Fruit fly (Drosophila melanogaster): ENCODE results near the gene yellow-e2.

DNA sequence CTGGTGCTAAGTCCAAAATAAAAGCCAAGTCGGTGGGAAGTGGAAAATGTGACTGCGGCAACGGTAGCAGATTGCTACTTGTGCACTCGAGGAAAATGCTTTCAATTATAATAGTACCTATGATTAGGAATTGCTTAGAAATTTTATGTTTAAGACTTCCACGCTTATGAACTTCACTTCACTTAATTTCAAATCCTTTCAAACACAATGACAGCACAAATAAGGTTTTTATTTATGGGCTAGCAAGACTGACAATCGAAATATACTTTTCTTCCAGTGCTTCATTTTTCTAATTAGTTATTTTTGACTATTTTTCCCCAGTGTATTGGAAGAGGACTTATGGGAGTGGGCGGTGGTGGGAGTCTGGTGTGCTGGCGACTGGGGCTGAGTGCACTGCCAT, 41.6 kb upstream of the yellow-e2 start:
- no peak for TF ChIP-seq CG7101 (tag; optimal IDR thresholded peaks at IDR 0.05)
- TF ChIP-seq bab1 (GFP tag; optimal IDR thresholded peaks at IDR 0.05) = no peak
- no peak for TF ChIP-seq Crg-1 (GFP tag; optimal IDR thresholded peaks at IDR 0.05)
- TF ChIP-seq tj (GFP tag; optimal IDR thresholded peaks at IDR 0.05) = no peak
- no peak for TF ChIP-seq CG5204 (GFP tag; optimal IDR thresholded peaks at IDR 0.05)
- TF ChIP-seq CG11617 (GFP tag; optimal IDR thresholded peaks at IDR 0.05) = no peak
- no peak for TF ChIP-seq Hr96 (GFP tag; optimal IDR thresholded peaks at IDR 0.05)
- TF ChIP-seq pad (GFP tag; optimal IDR thresholded peaks at IDR 0.05) = no peak
- no peak for TF ChIP-seq ovo (GFP tag; optimal IDR thresholded peaks at IDR 0.05)

Data from whole organism, adult.